Fruit fly (Drosophila melanogaster): Measurements from ENCODE around the gene Arc42.

DNA sequence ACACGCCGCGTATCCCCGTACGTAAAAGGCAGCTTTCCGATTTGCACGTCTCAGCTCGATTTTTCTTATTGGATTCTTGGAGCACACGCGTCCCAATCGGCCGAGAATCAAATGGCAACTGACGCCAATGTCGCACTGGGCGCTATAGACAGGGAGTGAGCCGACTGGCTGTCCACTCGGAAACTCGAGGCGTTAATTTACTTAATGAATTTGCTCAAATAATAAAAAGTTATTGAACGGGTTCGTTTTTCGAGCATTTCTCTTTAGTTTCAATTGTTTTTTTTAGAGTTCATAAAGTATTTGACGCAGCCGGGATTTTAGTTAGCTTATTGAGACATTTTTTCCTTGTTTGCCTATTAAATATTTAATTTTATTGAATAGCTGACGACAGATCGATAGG lies 47.7 kb downstream of the Arc42 start, which contains the start of gene CG4462:
- TF ChIP-seq psq (optimal IDR thresholded peaks at IDR 0.05) (no peak), h (optimal IDR thresholded peaks at IDR 0.05) (no peak)

Measured in Kc167 (cell line).